Fruit fly (Drosophila melanogaster) whole organism, wandering third instar larva: ENCODE data around the gene CG7289.

Experiments used
- CrebA ChIP-seq: fragments of 200-800 bp; sonication (Bioruptor generic); optimal IDR thresholded peaks from 2 replicates; lab custom pipeline; 2016; ENCODE audit warnings: missing biosample characterization, mild to moderate bottlenecking, missing genetic modification characterization, borderline replicate concordance
- Dfd ChIP-seq: fragments of >200 bp; optimal IDR thresholded peaks from 2 replicates; lab custom pipeline; 2017; ENCODE audit warnings: missing biosample characterization, missing genetic modification characterization
- OdsH ChIP-seq: fragments of 200-800 bp; sonication (Bioruptor generic); optimal IDR thresholded peaks from 2 replicates; lab custom pipeline; 2016; ENCODE audit warnings: missing biosample characterization, mild to moderate bottlenecking, missing genetic modification characterization
- Vsx2 ChIP-seq: fragments of 200-300, 225-300 bp; sonication (Bioruptor generic); optimal IDR thresholded peaks from 2 replicates; lab custom pipeline; 2018; ENCODE audit warnings: missing biosample characterization, missing genetic modification characterization; ENCODE audit not compliant: partially characterized antibody
- br ChIP-seq: fragments of 200-800 bp; sonication (Bioruptor generic); optimal IDR thresholded peaks from 2 replicates; lab custom pipeline; 2016; ENCODE audit warnings: missing biosample characterization, missing genetic modification characterization
- dl ChIP-seq, 2 experiments: fragments of 175-275, 200-275 bp in 1 of 2; fragments of 200-275 bp in 1 of 2; sonication (Bioruptor generic); optimal IDR thresholded peaks; lab custom pipeline; 2018; ENCODE audit warnings: mild to moderate bottlenecking in 2 of 2, missing biosample characterization in 2 of 2, missing genetic modification characterization in 2 of 2, moderate library complexity in 2 of 2; ENCODE audit not compliant: partially characterized antibody in 2 of 2, insufficient read depth in 1 of 2
- h ChIP-seq: fragments of 200-800 bp; sonication (Bioruptor generic); optimal IDR thresholded peaks from 3 replicates; lab custom pipeline; 2016; ENCODE audit warnings: missing biosample characterization, mild to moderate bottlenecking, missing genetic modification characterization
- pan ChIP-seq: fragments of >200 bp; optimal IDR thresholded peaks from 2 replicates; lab custom pipeline; 2017
- psq ChIP-seq: fragments of 200-800 bp; sonication (Bioruptor generic); optimal IDR thresholded peaks from 3 replicates; lab custom pipeline; 2017; ENCODE audit warnings: missing biosample characterization, mild to moderate bottlenecking, missing genetic modification characterization, moderate library complexity
- usp ChIP-seq: fragments of >200 bp; optimal IDR thresholded peaks from 2 replicates; lab custom pipeline; 2017; ENCODE audit warnings: missing biosample characterization, missing genetic modification characterization

- TF ChIP-seq h (GFP tag; lab: Kevin White, UChicago) = no peak
- no peak for TF ChIP-seq usp (GFP tag; lab: Kevin White, UChicago)
- no peak for TF ChIP-seq br (GFP tag; lab: Kevin White, UChicago)
- TF ChIP-seq CrebA (GFP tag; lab: Kevin White, UChicago) = no peak
- TF ChIP-seq psq (GFP tag; lab: Kevin White, UChicago) = no peak
- no peak for TF ChIP-seq dl (GFP tag; optimal IDR thresholded peaks at IDR 0.05; lab: Kevin White, UChicago; ENCODE audit: insufficient read depth in 1 of 2, partially characterized antibody in 2 of 2)
- no peak for TF ChIP-seq OdsH (GFP tag; lab: Kevin White, UChicago)
- TF ChIP-seq Vsx2 (GFP tag; lab: Kevin White, UChicago) = no peak
- no peak for TF ChIP-seq Dfd (GFP tag; lab: Kevin White, UChicago)
- TF ChIP-seq pan = no peak
Observed at dm6 chr2L:1946628-1947027, 35.4 kb upstream of the CG7289 start, which contains the start of gene CG33673.
